Worm (Caenorhabditis elegans) whole organism, late embryonic: ENCODE measurements around the gene czw-1.

Source experiments
- C08G9.2 ChIP-seq: sonication (generic microtip); optimal IDR thresholded peaks from 2 replicates; lab custom pipeline; 2016; ENCODE audit warnings: mild to moderate bottlenecking, missing genetic modification characterization, moderate library complexity, missing compliant biosample characterization
- C38D4.7 ChIP-seq: fragments of 200-800 bp; sonication (Bioruptor generic); optimal IDR thresholded peaks from 2 replicates; lab custom pipeline; 2018; ENCODE audit warnings: mild to moderate bottlenecking, missing genetic modification characterization, moderate library complexity, missing compliant biosample characterization
- Y22D7AL.16 ChIP-seq: sonication (generic microtip); optimal IDR thresholded peaks from 2 replicates; lab custom pipeline; 2016; ENCODE audit warnings: missing genetic modification characterization, missing compliant biosample characterization
- ahr-1 ChIP-seq: sonication (generic microtip); optimal IDR thresholded peaks from 2 replicates; lab custom pipeline; 2016; ENCODE audit warnings: missing genetic modification characterization, missing compliant biosample characterization
- ama-1 ChIP-seq: fragments of 150-350 bp; optimal IDR thresholded peaks from 2 replicates; lab custom pipeline; 2014
- ceh-14 ChIP-seq: sonication (generic microtip); optimal IDR thresholded peaks from 2 replicates; lab custom pipeline; 2016; ENCODE audit warnings: missing genotype, missing genetic modification characterization, missing compliant biosample characterization
- ceh-45 ChIP-seq: fragments of 200-800 bp; sonication (Bioruptor generic); IDR thresholded peaks from 2 replicates; pipeline ENCODE4 v1.3.6; 2022; ENCODE audit warnings: missing genetic modification reagents, missing genetic modification characterization, missing compliant biosample characterization
- ceh-48 ChIP-seq: sonication (generic microtip); optimal IDR thresholded peaks from 2 replicates; lab custom pipeline; 2016; ENCODE audit warnings: missing genetic modification characterization, inconsistent platforms, missing compliant biosample characterization
- ceh-6 ChIP-seq: fragments of 200-800 bp; sonication (Bioruptor generic); optimal IDR thresholded peaks from 2 replicates; lab custom pipeline; 2018; ENCODE audit warnings: mild to moderate bottlenecking, missing genetic modification characterization, missing compliant biosample characterization
- ceh-9 ChIP-seq: sonication (generic microtip); optimal IDR thresholded peaks from 2 replicates; lab custom pipeline; 2016; ENCODE audit warnings: mild to moderate bottlenecking, missing genetic modification characterization, inconsistent platforms, missing compliant biosample characterization
- dve-1 ChIP-seq: sonication (generic microtip); optimal IDR thresholded peaks from 2 replicates; lab custom pipeline; 2017; ENCODE audit warnings: antibody characterized with exemption, mild to moderate bottlenecking, missing genetic modification characterization, missing compliant biosample characterization
- elt-2 ChIP-seq: sonication (generic microtip); optimal IDR thresholded peaks from 2 replicates; lab custom pipeline; 2016; ENCODE audit warnings: missing genetic modification reagents, missing genetic modification characterization, missing compliant biosample characterization
- ets-4 ChIP-seq: sonication (generic microtip); optimal IDR thresholded peaks from 2 replicates; lab custom pipeline; 2016; ENCODE audit warnings: missing genetic modification characterization, missing compliant biosample characterization
- gmeb-2 ChIP-seq: sonication (generic microtip); optimal IDR thresholded peaks from 2 replicates; lab custom pipeline; 2016; ENCODE audit warnings: missing genetic modification characterization, inconsistent platforms, missing compliant biosample characterization
- hlh-13 ChIP-seq: fragments of 200-800 bp; sonication (Bioruptor generic); optimal IDR thresholded peaks from 2 replicates; lab custom pipeline; 2018; ENCODE audit warnings: mild to moderate bottlenecking, missing genetic modification characterization, missing compliant biosample characterization
- hlh-15 ChIP-seq: sonication (generic microtip); optimal IDR thresholded peaks from 2 replicates; lab custom pipeline; 2016; ENCODE audit warnings: missing genetic modification characterization, missing compliant biosample characterization
- hlh-30 ChIP-seq: sonication (generic microtip); optimal IDR thresholded peaks from 2 replicates; lab custom pipeline; 2017; ENCODE audit warnings: antibody characterized with exemption, missing genetic modification characterization, missing compliant biosample characterization; ENCODE audit not compliant: insufficient read depth
- lim-6 ChIP-seq: sonication (generic microtip); optimal IDR thresholded peaks from 2 replicates; lab custom pipeline; 2016; ENCODE audit warnings: missing genetic modification characterization, missing compliant biosample characterization
- lin-11 ChIP-seq: fragments of 200-800 bp; sonication (Bioruptor generic); optimal IDR thresholded peaks from 2 replicates; lab custom pipeline; 2018; ENCODE audit warnings: mild to moderate bottlenecking, missing genetic modification characterization, missing compliant biosample characterization
- mec-3 ChIP-seq: sonication (generic microtip); optimal IDR thresholded peaks from 2 replicates; lab custom pipeline; 2016; ENCODE audit warnings: borderline replicate concordance, missing genetic modification characterization, missing compliant biosample characterization
- nfya-1 ChIP-seq: sonication (generic microtip); optimal IDR thresholded peaks from 2 replicates; lab custom pipeline; 2017; ENCODE audit warnings: missing genetic modification characterization, mild to moderate bottlenecking, missing compliant biosample characterization, antibody characterized with exemption, moderate library complexity
- pax-1 ChIP-seq: fragments of 150-350 bp; optimal IDR thresholded peaks from 2 replicates; lab custom pipeline; 2014; ENCODE audit warnings: missing biosample characterization, missing genetic modification characterization
- pros-1 ChIP-seq: fragments of 150-350 bp; optimal IDR thresholded peaks from 2 replicates; lab custom pipeline; 2014; ENCODE audit warnings: missing biosample characterization, missing genetic modification reagents, missing genetic modification characterization
- rnt-1 ChIP-seq: sonication (generic microtip); optimal IDR thresholded peaks from 2 replicates; lab custom pipeline; 2016; ENCODE audit warnings: missing genetic modification characterization, missing compliant biosample characterization
- sox-2 ChIP-seq: fragments of 200-800 bp; sonication (Bioruptor generic); IDR thresholded peaks from 2 replicates; pipeline ENCODE4 v1.3.6; 2022; ENCODE audit warnings: missing genetic modification reagents, missing genetic modification characterization, missing compliant biosample characterization
- syd-9 ChIP-seq: sonication (generic microtip); optimal IDR thresholded peaks from 2 replicates; lab custom pipeline; 2016; ENCODE audit warnings: mild to moderate bottlenecking, missing genetic modification characterization, moderate library complexity, missing compliant biosample characterization
- tbx-7 ChIP-seq: sonication (generic microtip); optimal IDR thresholded peaks from 2 replicates; lab custom pipeline; 2016; ENCODE audit warnings: missing genotype, missing genetic modification characterization, missing compliant biosample characterization
- unc-3 ChIP-seq, 2 experiments: fragments of 200-800 bp in 1 of 2; sonication (Bioruptor generic) in 1 of 2; sonication (generic microtip) in 1 of 2; conservative IDR thresholded peaks in 1 of 2; optimal IDR thresholded peaks in 1 of 2; 2 replicates each; pipeline versions ENCODE4 v1.3.6 to Lab custom; 2016 to 2022; ENCODE audit warnings: missing compliant biosample characterization in 2 of 2, missing genetic modification characterization in 2 of 2, missing genetic modification reagents in 1 of 2
- unc-42 ChIP-seq: sonication (generic microtip); optimal IDR thresholded peaks from 2 replicates; lab custom pipeline; 2016; ENCODE audit warnings: missing genotype, missing genetic modification characterization, missing compliant biosample characterization
- ztf-16 ChIP-seq: sonication (generic microtip); optimal IDR thresholded peaks from 2 replicates; lab custom pipeline; 2017; ENCODE audit warnings: missing genetic modification characterization, missing compliant biosample characterization

The czw-1 gene

DNA sequence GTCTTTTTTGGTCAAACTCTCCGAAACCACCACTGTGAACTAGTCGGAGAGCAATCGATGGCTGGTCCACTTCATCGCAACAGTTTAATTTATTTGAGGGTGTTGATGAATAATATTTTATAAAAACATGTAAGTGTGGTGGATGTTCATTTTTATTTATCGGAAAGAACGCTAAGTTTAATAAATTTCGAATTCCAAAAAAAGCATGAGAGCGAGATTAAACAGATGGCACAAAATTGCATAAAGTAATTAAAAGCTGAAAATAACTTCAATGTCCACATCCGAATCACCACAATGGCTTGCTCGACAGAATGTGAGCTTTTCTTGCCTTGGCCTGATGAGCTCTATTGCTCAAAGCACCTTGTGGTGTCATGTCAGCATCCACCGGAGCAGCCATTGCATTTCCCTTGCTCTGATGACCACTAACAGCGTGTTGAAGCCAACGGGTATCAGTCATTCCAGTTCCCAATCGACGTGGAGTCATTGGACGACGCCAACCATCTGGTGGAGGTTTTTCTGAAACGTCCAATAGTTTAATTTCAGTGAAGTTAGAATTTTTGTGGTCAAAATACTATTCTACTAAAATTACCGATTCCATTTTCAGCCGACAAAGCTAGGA is 37.2 kb upstream of the czw-1 start:
- TF ChIP-seq ama-1 (lab: Kevin White, UChicago) (peak; percentile 13), ceh-9 (no peak), lim-6 (tag; lab: Kevin White, UChicago) (no peak)

DNA sequence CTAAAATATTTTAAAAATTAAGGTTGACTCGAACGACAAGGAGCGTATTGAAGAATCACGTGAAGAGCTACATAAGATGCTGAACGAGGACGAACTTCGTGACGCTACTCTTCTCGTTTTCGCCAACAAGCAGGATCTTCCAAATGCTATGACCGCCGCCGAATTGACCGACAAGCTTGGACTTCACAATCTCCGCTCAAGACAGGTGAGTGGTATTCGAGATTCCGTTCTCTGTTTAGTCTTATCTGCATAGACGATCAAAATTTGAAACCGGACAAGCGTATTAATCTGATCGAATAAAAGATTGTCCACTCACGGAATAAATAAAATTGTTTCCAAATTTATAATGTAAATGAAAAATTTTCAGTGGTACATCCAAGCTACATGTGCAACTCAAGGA is 36.4 kb upstream of the czw-1 start:
- TF ChIP-seq ceh-6 (GFP tag; lab: Kevin White, UChicago) (no peak), ceh-14 (tag; lab: Kevin White, UChicago) (no peak), ceh-9 (no peak), rnt-1 (no peak), ceh-45 (GFP tag; lab: Robert Waterston, UW) (no peak), hlh-15 (tag; lab: Kevin White, UChicago) (no peak), ahr-1 (tag; lab: Kevin White, UChicago) (no peak), pros-1 (tag; lab: Kevin White, UChicago) (no peak), syd-9 (tag; lab: Kevin White, UChicago) (no peak), hlh-13 (GFP tag; lab: Kevin White, UChicago) (no peak), lin-11 (tag; lab: Kevin White, UChicago) (no peak), unc-3 (GFP tag; conservative IDR thresholded peaks at IDR 0.05; lab: Robert Waterston, UW) (no peak), unc-3 (tag; optimal IDR thresholded peaks at IDR 0.05; lab: Kevin White, UChicago) (no peak)

DNA sequence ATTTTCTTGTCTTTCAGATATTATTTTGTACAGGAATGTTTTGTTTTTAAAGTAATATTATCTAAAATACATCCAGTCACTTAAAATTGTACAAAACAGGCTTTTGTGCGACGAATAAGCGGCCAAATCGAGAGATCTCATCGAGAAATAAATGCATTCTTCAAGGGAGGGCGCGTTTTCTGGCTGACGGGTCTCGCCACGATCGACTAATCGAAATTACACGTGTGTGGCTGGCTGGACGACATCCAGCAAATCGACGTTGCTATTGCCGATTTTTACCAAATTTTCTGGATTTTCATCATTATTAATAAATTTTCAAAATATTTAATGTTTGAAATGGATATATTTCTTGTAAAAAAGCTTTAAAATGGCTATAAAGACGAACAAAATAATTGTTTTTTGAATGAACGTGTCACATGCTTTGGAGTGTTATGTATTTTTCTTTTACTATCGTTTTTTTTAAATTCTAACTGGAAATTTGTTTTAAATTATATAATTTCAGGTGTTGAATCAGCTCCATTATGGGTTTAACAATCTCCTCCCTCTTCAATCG is 35.5 kb upstream of the czw-1 start, which contains the start of gene arf-5:
TSS of gene arf-5 (plus strand) at position 503 of the 553 bp plus-strand sequence.
- peak; percentile 7 for TF ChIP-seq unc-42 (tag; lab: Kevin White, UChicago)
- peak; percentile 14 for TF ChIP-seq nfya-1 (tag; lab: Kevin White, UChicago)
- TF ChIP-seq pax-1 (tag; lab: Kevin White, UChicago) = no peak
- no peak for TF ChIP-seq gmeb-2 (tag; lab: Kevin White, UChicago)
- peak; percentile 35 for TF ChIP-seq hlh-30 (tag; lab: Kevin White, UChicago)

- TF ChIP-seq unc-42 (tag; lab: Kevin White, UChicago) = peak; percentile 95
- peak; percentile 56 for TF ChIP-seq ceh-48 (tag; lab: Kevin White, UChicago)
- peak; percentile 64 for TF ChIP-seq nfya-1 (tag; lab: Kevin White, UChicago)
- TF ChIP-seq ztf-16 (tag; lab: Kevin White, UChicago) = no peak
- TF ChIP-seq lin-11 (tag; lab: Kevin White, UChicago) = no peak
- TF ChIP-seq rnt-1 = no peak
These were observed 33.0 kb upstream of the czw-1 start, which contains the start of gene unc-24 for ce11 chrIV:7979588-7979987. TSS of gene unc-24 (plus strand) at chrIV:7979870.

DNA sequence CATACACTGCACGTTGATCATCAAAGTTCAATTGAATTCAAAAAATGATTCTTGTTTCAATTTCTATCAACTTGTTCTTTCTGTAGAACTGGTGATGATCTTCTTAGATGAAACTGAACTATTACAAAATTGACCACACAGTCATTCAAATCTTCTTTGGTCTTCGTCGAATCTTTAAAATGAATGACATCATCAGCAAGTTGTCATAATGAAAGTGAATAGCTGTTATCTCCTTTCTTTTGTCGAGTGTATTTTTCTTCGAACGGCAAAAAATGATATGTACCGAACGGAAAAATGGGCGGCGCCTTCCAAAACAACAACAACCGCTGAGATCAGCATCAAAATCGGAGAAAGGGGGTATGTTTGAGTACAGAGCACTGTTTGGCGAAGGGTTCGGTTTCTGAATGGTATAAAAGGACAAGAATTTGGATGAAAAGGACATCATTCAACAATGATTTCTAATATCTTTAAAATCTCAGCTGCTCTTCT is 30.9 kb upstream of the czw-1 start, which contains the start of gene ora-1:
TSS of gene ora-1 (plus strand) at position 439 of the 489 bp plus-strand sequence.
- TF ChIP-seq sox-2 (no peak), hlh-13 (GFP tag; lab: Kevin White, UChicago) (no peak), Y22D7AL.16 (no peak), unc-3 (GFP tag; conservative IDR thresholded peaks at IDR 0.05; lab: Robert Waterston, UW) (no peak), unc-3 (tag; optimal IDR thresholded peaks at IDR 0.05; lab: Kevin White, UChicago) (no peak), C38D4.7 (GFP tag; lab: Kevin White, UChicago) (no peak), dve-1 (tag; lab: Kevin White, UChicago) (no peak), tbx-7 (tag; lab: Kevin White, UChicago) (no peak), ets-4 (tag; lab: Kevin White, UChicago) (no peak), nfya-1 (tag; lab: Kevin White, UChicago) (no peak), C08G9.2 (tag; lab: Kevin White, UChicago) (no peak), elt-2 (no peak), mec-3 (no peak)
